Worm (Caenorhabditis elegans) whole organism, L2 larva: ENCODE measurements around the gene scl-9.

Source experiments
- ceh-82 ChIP-seq: fragments of 150-350 bp; optimal IDR thresholded peaks from 2 replicates; lab custom pipeline; 2014; ENCODE audit warnings: missing biosample characterization, missing genetic modification characterization
- crh-2 ChIP-seq: sonication (generic microtip); optimal IDR thresholded peaks from 2 replicates; lab custom pipeline; 2017; ENCODE audit warnings: missing biosample characterization, missing genetic modification characterization
- lin-13 ChIP-seq: fragments of 150-350 bp; optimal IDR thresholded peaks from 2 replicates; lab custom pipeline; 2014; ENCODE audit warnings: missing biosample characterization, missing genetic modification reagents, missing genetic modification characterization
- mab-5 ChIP-seq: fragments of 150-350 bp; optimal IDR thresholded peaks from 2 replicates; lab custom pipeline; 2014; ENCODE audit warnings: missing biosample characterization, missing genetic modification characterization
- mdl-1 ChIP-seq, 2 experiments: fragments of 150-350 bp in 1 of 2; sonication (generic microtip) in 1 of 2; optimal IDR thresholded peaks; 2 replicates each; lab custom pipeline; 2017; ENCODE audit warnings: missing biosample characterization in 2 of 2, missing genetic modification characterization in 2 of 2
- nhr-12 ChIP-seq: fragments of 150-350 bp; optimal IDR thresholded peaks from 2 replicates; lab custom pipeline; 2014; ENCODE audit warnings: missing biosample characterization, missing genetic modification characterization
- unc-62 ChIP-seq: fragments of 150-350 bp; optimal IDR thresholded peaks from 2 replicates; lab custom pipeline; 2014; ENCODE audit warnings: missing biosample characterization, missing genetic modification reagents, missing genetic modification characterization
- ztf-1 ChIP-seq: fragments of 200-800 bp; sonication (Bioruptor generic); conservative IDR thresholded peaks from 2 replicates; pipeline ENCODE4 v1.3.6; 2022; ENCODE audit warnings: missing genetic modification characterization, missing compliant biosample characterization
- ztf-11 ChIP-seq: sonication (generic microtip); optimal IDR thresholded peaks from 2 replicates; lab custom pipeline; 2017; ENCODE audit warnings: missing biosample characterization, missing genetic modification characterization

ce11 chrIV:12997560-12997959 lies 49.4 kb upstream of the scl-9 start:
- TF ChIP-seq ztf-11 (tag; lab: Kevin White, UChicago), result no peak
- no peak for TF ChIP-seq mdl-1 (tag; optimal IDR thresholded peaks at IDR 0.05; lab: Kevin White, UChicago)
- TF ChIP-seq mab-5 (tag; lab: Kevin White, UChicago), result no peak
- no peak for TF ChIP-seq crh-2 (tag; lab: Kevin White, UChicago)
- no peak for TF ChIP-seq ceh-82
- no peak for TF ChIP-seq unc-62 (GFP tag; lab: Kevin White, UChicago)
- TF ChIP-seq nhr-12 (tag; lab: Kevin White, UChicago), result no peak
- TF ChIP-seq lin-13 (GFP tag; lab: Kevin White, UChicago), result no peak
- TF ChIP-seq ztf-1, result no peak
